Worm (Caenorhabditis elegans): Measurements from ENCODE around the gene tag-151.
A peak's percentile ranks its signal among the peaks of the same experiment; 100 is the strongest.

The tag-151 gene

ce11 chrII:4739984-4740462 lies 29.9 kb downstream of the tag-151 start, which contains the start of gene eas-1 (continued):
- TF ChIP-seq unc-62 (GFP tag; optimal IDR thresholded peaks at IDR 0.05) (no peak), zag-1 (tag; optimal IDR thresholded peaks at IDR 0.05) (no peak), peb-1 (tag; optimal IDR thresholded peaks at IDR 0.05) (no peak), mab-5 (tag; optimal IDR thresholded peaks at IDR 0.05) (peak; percentile 35), snpc-4 (tag; optimal IDR thresholded peaks at IDR 0.05) (peak; percentile 28), ama-1 (optimal IDR thresholded peaks at IDR 0.05) (no peak), nhr-11 (tag; optimal IDR thresholded peaks at IDR 0.05) (no peak), nhr-129 (tag; optimal IDR thresholded peaks at IDR 0.05) (peak; percentile 28), fos-1 (tag; optimal IDR thresholded peaks at IDR 0.05) (peak; percentile 40), nhr-21 (tag; optimal IDR thresholded peaks at IDR 0.05) (peak; percentile 60), ztf-1 (GFP tag; conservative IDR thresholded peaks at IDR 0.05) (no peak), nhr-10 (tag; optimal IDR thresholded peaks at IDR 0.05) (no peak), nhr-6 (tag; optimal IDR thresholded peaks at IDR 0.05) (no peak), nhr-23 (tag; optimal IDR thresholded peaks at IDR 0.05) (no peak), nhr-25 (tag; optimal IDR thresholded peaks at IDR 0.05) (peak; percentile 75), dmd-4 (tag; optimal IDR thresholded peaks at IDR 0.05) (no peak), ztf-4 (tag; optimal IDR thresholded peaks at IDR 0.05) (no peak), sem-4 (tag; optimal IDR thresholded peaks at IDR 0.05) (peak; percentile 39), ceh-82 (tag; optimal IDR thresholded peaks at IDR 0.05) (no peak)

- TF ChIP-seq gmeb-1 (tag; optimal IDR thresholded peaks at IDR 0.05) = peak; percentile 4
- peak; percentile 11 for TF ChIP-seq sma-3 (GFP tag; optimal IDR thresholded peaks at IDR 0.05)
- peak; percentile 19 for TF ChIP-seq crh-2 (tag; optimal IDR thresholded peaks at IDR 0.05)
- TF ChIP-seq ztf-4 (tag; optimal IDR thresholded peaks at IDR 0.05) = no peak
- TF ChIP-seq nhr-11 (tag; optimal IDR thresholded peaks at IDR 0.05) = no peak
- TF ChIP-seq fos-1 (tag; optimal IDR thresholded peaks at IDR 0.05) = peak; percentile 69
- peak; percentile 0 for TF ChIP-seq nhr-6 (tag; optimal IDR thresholded peaks at IDR 0.05)
- peak; percentile 28 for TF ChIP-seq nhr-21 (tag; optimal IDR thresholded peaks at IDR 0.05)
Measured at ce11 chrII:4741527-4742187, 31.6 kb downstream of the tag-151 start, which contains the start of gene acs-11. Gene acs-11 (plus strand): TSS chrII:4742137.

- TF ChIP-seq ztf-1 (GFP tag; conservative IDR thresholded peaks at IDR 0.05) = no peak
- TF ChIP-seq skn-1 (tag; optimal IDR thresholded peaks at IDR 0.05) = no peak
- TF ChIP-seq R02D3.7 (tag; optimal IDR thresholded peaks at IDR 0.05) = no peak
- TF ChIP-seq nhr-6 (tag; optimal IDR thresholded peaks at IDR 0.05) = no peak
- TF ChIP-seq ZK546.5 (tag; optimal IDR thresholded peaks at IDR 0.05) = no peak
- TF ChIP-seq mdl-1 (tag; optimal IDR thresholded peaks at IDR 0.05) = peak in 1 of 2 experiments; percentile 2
- peak in 1 of 2 experiments; percentile 37 for TF ChIP-seq lsy-2 (tag; optimal IDR thresholded peaks at IDR 0.05)
- no peak for TF ChIP-seq lin-13 (GFP tag; optimal IDR thresholded peaks at IDR 0.05)
- peak; percentile 80 for TF ChIP-seq nhr-25 (tag; optimal IDR thresholded peaks at IDR 0.05)
- TF ChIP-seq dmd-4 (tag; optimal IDR thresholded peaks at IDR 0.05) = no peak
- TF ChIP-seq ztf-11 (tag; optimal IDR thresholded peaks at IDR 0.05) = no peak
- peak; percentile 90 for TF ChIP-seq nhr-21 (tag; optimal IDR thresholded peaks at IDR 0.05)
- no peak for TF ChIP-seq lin-11 (tag; optimal IDR thresholded peaks at IDR 0.05)
- TF ChIP-seq crh-2 (tag; optimal IDR thresholded peaks at IDR 0.05) = peak; percentile 44
- peak; percentile 85 for TF ChIP-seq sma-3 (GFP tag; optimal IDR thresholded peaks at IDR 0.05)
- peak; percentile 50 for TF ChIP-seq ztf-4 (tag; optimal IDR thresholded peaks at IDR 0.05)
- TF ChIP-seq egl-27 (tag; optimal IDR thresholded peaks at IDR 0.05) = peak; percentile 78
- no peak for TF ChIP-seq unc-55 (GFP tag; optimal IDR thresholded peaks at IDR 0.05)
- TF ChIP-seq Y55F3AM.14 (GFP tag; optimal IDR thresholded peaks at IDR 0.05) = no peak
- TF ChIP-seq fos-1 (tag; optimal IDR thresholded peaks at IDR 0.05) = peak; percentile 39
- TF ChIP-seq elt-3 (tag; optimal IDR thresholded peaks at IDR 0.05) = no peak
- TF ChIP-seq nhr-77 (tag; optimal IDR thresholded peaks at IDR 0.05) = no peak
- no peak for TF ChIP-seq nhr-237 (tag; optimal IDR thresholded peaks at IDR 0.05)
- TF ChIP-seq F13H6.1 (tag; optimal IDR thresholded peaks at IDR 0.05) = no peak
- peak; percentile 33 for TF ChIP-seq gmeb-1 (tag; optimal IDR thresholded peaks at IDR 0.05)
- TF ChIP-seq blmp-1 (tag; optimal IDR thresholded peaks at IDR 0.05; ENCODE audit: insufficient read depth) = peak; percentile 88
- TF ChIP-seq nhr-11 (tag; optimal IDR thresholded peaks at IDR 0.05) = peak; percentile 43
- no peak for TF ChIP-seq peb-1 (tag; optimal IDR thresholded peaks at IDR 0.05)
- peak; percentile 13 for TF ChIP-seq nhr-129 (tag; optimal IDR thresholded peaks at IDR 0.05)
- TF ChIP-seq sma-9 (GFP tag; optimal IDR thresholded peaks at IDR 0.05) = peak; percentile 96
- TF ChIP-seq sma-9 (tag; optimal IDR thresholded peaks at IDR 0.05) = peak; percentile 3
- no peak for TF ChIP-seq nhr-23 (tag; optimal IDR thresholded peaks at IDR 0.05)
Measured at ce11 chrII:4745281-4745680, 35.2 kb downstream of the tag-151 start.

Measured in whole organism, L2 larva.